Worm (Caenorhabditis elegans) whole organism, L1 larva: Measurements from ENCODE around the gene melo-1.

Experiments
- C16A3.4 ChIP-seq: fragments of 150-350 bp; optimal IDR thresholded peaks from 2 replicates; lab custom pipeline; 2014; ENCODE audit warnings: missing biosample characterization, missing genetic modification characterization
- F16B12.6 ChIP-seq: fragments of 150-350 bp; optimal IDR thresholded peaks from 2 replicates; lab custom pipeline; 2014; ENCODE audit warnings: missing biosample characterization, missing genetic modification characterization
- ama-1 ChIP-seq: fragments of 150-350 bp; optimal IDR thresholded peaks from 2 replicates; lab custom pipeline; 2014
- ceh-8 ChIP-seq: fragments of 200-800 bp; sonication (Bioruptor generic); optimal IDR thresholded peaks from 2 replicates; lab custom pipeline; 2018; ENCODE audit warnings: mild to moderate bottlenecking, missing genetic modification characterization, moderate library complexity, missing compliant biosample characterization
- dpl-1 ChIP-seq, 3 experiments: fragments of 150-350 bp in 2 of 3; sonication (generic microtip) in 1 of 3; optimal IDR thresholded peaks; 2 replicates each; lab custom pipeline; 2014 to 2017; ENCODE audit warnings: missing biosample characterization in 3 of 3, missing genetic modification characterization in 3 of 3, missing genetic modification reagents in 3 of 3
- dsc-1 ChIP-seq: sonication (generic microtip); optimal IDR thresholded peaks from 2 replicates; lab custom pipeline; 2016; ENCODE audit warnings: mild to moderate bottlenecking, missing genetic modification characterization, missing compliant biosample characterization
- efl-1 ChIP-seq, 4 experiments: fragments of 150-350 bp; optimal IDR thresholded peaks in 3 of 4; peaks in 1 of 4; 1 replicate in 1 of 4; 2 replicates in 3 of 4; lab custom pipeline; 2014; ENCODE audit warnings: missing biosample characterization in 2 of 4, missing genetic modification characterization in 2 of 4, missing genetic modification reagents in 2 of 4
- egl-27 ChIP-seq, 2 experiments: fragments of 150-350 bp in 1 of 2; sonication (generic microtip); optimal IDR thresholded peaks; 3 replicates each; lab custom pipeline; 2017 to 2018; ENCODE audit warnings: missing biosample characterization in 2 of 2, missing genetic modification characterization in 2 of 2, missing genetic modification reagents in 2 of 2
- elt-2 ChIP-seq: sonication (generic microtip); optimal IDR thresholded peaks from 2 replicates; lab custom pipeline; 2016; ENCODE audit warnings: missing genetic modification characterization, mild to moderate bottlenecking, inconsistent platforms, missing compliant biosample characterization, missing genetic modification reagents
- elt-3 ChIP-seq, 6 experiments: fragments of 150-350 bp in 1 of 6; sonication (generic microtip); optimal IDR thresholded peaks; 2 replicates each; lab custom pipeline; 2017 to 2018; ENCODE audit warnings: missing biosample characterization in 6 of 6, missing genetic modification characterization in 6 of 6, inconsistent platforms in 1 of 6
- fkh-4 ChIP-seq: sonication (generic microtip); optimal IDR thresholded peaks from 2 replicates; lab custom pipeline; 2016; ENCODE audit warnings: missing compliant biosample characterization, missing genetic modification characterization, borderline replicate concordance
- hpl-2 ChIP-seq: fragments of 150-350 bp; optimal IDR thresholded peaks from 2 replicates; lab custom pipeline; 2014; ENCODE audit warnings: missing biosample characterization, missing genetic modification reagents, missing genetic modification characterization
- irx-1 ChIP-seq: sonication (generic microtip); optimal IDR thresholded peaks from 2 replicates; lab custom pipeline; 2016; ENCODE audit warnings: missing genetic modification characterization, missing compliant biosample characterization
- isw-1 ChIP-seq: fragments of 200-800 bp; sonication (Bioruptor generic); IDR thresholded peaks from 2 replicates; pipeline ENCODE4 v1.3.6; 2022; ENCODE audit warnings: missing genetic modification characterization, missing compliant biosample characterization
- lin-13 ChIP-seq: fragments of 150-350 bp; optimal IDR thresholded peaks from 2 replicates; lab custom pipeline; 2014; ENCODE audit warnings: missing biosample characterization, missing genetic modification reagents, missing genetic modification characterization
- lsy-2 ChIP-seq, 2 experiments: fragments of 150-350 bp; optimal IDR thresholded peaks; 2 replicates each; lab custom pipeline; 2014; ENCODE audit warnings: missing biosample characterization in 2 of 2, missing genetic modification characterization in 2 of 2
- mab-9 ChIP-seq: fragments of 200-800 bp; sonication (Bioruptor generic); IDR thresholded peaks from 2 replicates; pipeline ENCODE4 v1.3.6; 2022; ENCODE audit warnings: missing genetic modification reagents, missing genetic modification characterization, missing compliant biosample characterization
- mep-1 ChIP-seq: fragments of 150-350 bp; optimal IDR thresholded peaks from 2 replicates; lab custom pipeline; 2014; ENCODE audit warnings: missing biosample characterization, missing genetic modification characterization
- nhr-11 ChIP-seq: fragments of 150-350 bp; optimal IDR thresholded peaks from 2 replicates; lab custom pipeline; 2014; ENCODE audit warnings: missing biosample characterization, missing genetic modification characterization
- nhr-19 ChIP-seq: fragments of 200-800 bp; sonication (Bioruptor generic); conservative IDR thresholded peaks from 2 replicates; pipeline ENCODE4 v1.3.6; 2022; ENCODE audit warnings: missing genetic modification characterization, missing compliant biosample characterization
- nhr-20 ChIP-seq: sonication (generic microtip); optimal IDR thresholded peaks from 2 replicates; lab custom pipeline; 2016; ENCODE audit warnings: mild to moderate bottlenecking, missing genetic modification characterization, missing compliant biosample characterization
- nhr-237 ChIP-seq: fragments of 150-350 bp; optimal IDR thresholded peaks from 2 replicates; lab custom pipeline; 2014; ENCODE audit warnings: missing biosample characterization, missing genetic modification characterization
- nhr-47 ChIP-seq: sonication (generic microtip); optimal IDR thresholded peaks from 2 replicates; lab custom pipeline; 2016; ENCODE audit warnings: mild to moderate bottlenecking, missing genetic modification characterization, moderate library complexity, missing compliant biosample characterization
- nhr-77 ChIP-seq: fragments of 150-350 bp; optimal IDR thresholded peaks from 2 replicates; lab custom pipeline; 2014; ENCODE audit warnings: missing biosample characterization, missing genetic modification characterization
- nhr-84 ChIP-seq: sonication (generic microtip); optimal IDR thresholded peaks from 2 replicates; lab custom pipeline; 2017; ENCODE audit warnings: missing biosample characterization, missing genetic modification characterization
- nhr-85 ChIP-seq: sonication (generic microtip); peaks from one replicate; lab custom pipeline; 2016; ENCODE audit warnings: missing genetic modification characterization, inconsistent platforms, missing compliant biosample characterization
- nhr-90 ChIP-seq: sonication (generic microtip); optimal IDR thresholded peaks from 2 replicates; lab custom pipeline; 2016; ENCODE audit warnings: mild to moderate bottlenecking, missing genetic modification characterization, missing compliant biosample characterization; ENCODE audit not compliant: poor library complexity
- pag-3 ChIP-seq: sonication (generic microtip); optimal IDR thresholded peaks from 2 replicates; lab custom pipeline; 2017; ENCODE audit warnings: missing genetic modification characterization, mild to moderate bottlenecking, missing compliant biosample characterization, antibody characterized with exemption, borderline replicate concordance; ENCODE audit not compliant: insufficient read depth
- pax-3 ChIP-seq: fragments of 200-800 bp; sonication (Bioruptor generic); optimal IDR thresholded peaks from 2 replicates; lab custom pipeline; 2018; ENCODE audit warnings: mild to moderate bottlenecking, missing genetic modification characterization, moderate library complexity, missing compliant biosample characterization
- snu-23 ChIP-seq: sonication (generic microtip); optimal IDR thresholded peaks from 2 replicates; lab custom pipeline; 2016; ENCODE audit warnings: missing genetic modification characterization, missing compliant biosample characterization
- tlp-1 ChIP-seq: fragments of 150-350 bp; optimal IDR thresholded peaks from 2 replicates; lab custom pipeline; 2014; ENCODE audit warnings: missing biosample characterization, missing genetic modification characterization
- unc-30 ChIP-seq: sonication (generic microtip); optimal IDR thresholded peaks from 2 replicates; lab custom pipeline; 2017; ENCODE audit warnings: missing biosample characterization, missing genetic modification characterization
- unc-86 ChIP-seq: sonication (generic microtip); optimal IDR thresholded peaks from 2 replicates; lab custom pipeline; 2016; ENCODE audit warnings: missing genetic modification characterization, missing compliant biosample characterization
- unc-98 ChIP-seq: fragments of 200-800 bp; sonication (Bioruptor generic); IDR thresholded peaks from 2 replicates; pipeline ENCODE4 v1.3.6; 2022; ENCODE audit warnings: missing genetic modification characterization, missing compliant biosample characterization
- zag-1 ChIP-seq: fragments of 150-350 bp; optimal IDR thresholded peaks from 2 replicates; lab custom pipeline; 2014; ENCODE audit warnings: missing biosample characterization, missing genetic modification characterization
- zip-4 ChIP-seq: fragments of 200-800 bp; sonication (Bioruptor generic); optimal IDR thresholded peaks from 2 replicates; lab custom pipeline; 2018; ENCODE audit warnings: mild to moderate bottlenecking, missing genetic modification characterization, moderate library complexity, missing compliant biosample characterization

melo-1 gene

DNA sequence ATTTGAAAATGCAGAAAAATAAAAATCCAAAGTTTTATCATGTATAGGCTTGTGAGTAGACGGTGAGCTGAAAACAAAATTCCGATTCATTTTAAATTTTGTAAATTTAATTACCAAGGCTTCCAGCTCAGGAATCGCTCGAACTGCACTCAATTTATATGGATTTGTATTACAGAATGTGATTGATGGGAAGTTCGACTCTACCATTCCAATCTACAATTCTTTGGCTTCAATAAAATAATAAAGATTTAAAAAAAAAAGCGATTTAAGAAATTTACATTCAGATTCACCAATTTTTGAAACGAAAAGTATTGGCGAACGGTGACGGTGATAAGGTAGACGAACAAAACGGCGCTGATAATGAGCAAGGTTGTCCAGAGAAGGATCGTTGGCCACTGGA is 16.2 kb upstream of the melo-1 start:
- no peak for TF ChIP-seq dsc-1 (tag; lab: Kevin White, UChicago)
- no peak for TF ChIP-seq pag-3 (tag; lab: Kevin White, UChicago)
- no peak for TF ChIP-seq efl-1 (optimal IDR thresholded peaks at IDR 0.05; lab: Kevin White, UChicago)
- peak in 1 of 2 experiments; percentile 42 for TF ChIP-seq efl-1 (GFP tag; optimal IDR thresholded peaks at IDR 0.05 in 1 of 2; lab: Kevin White, UChicago)
- TF ChIP-seq elt-2 (tag; lab: Kevin White, UChicago): no peak
- TF ChIP-seq zip-4 (GFP tag; lab: Kevin White, UChicago): no peak

DNA sequence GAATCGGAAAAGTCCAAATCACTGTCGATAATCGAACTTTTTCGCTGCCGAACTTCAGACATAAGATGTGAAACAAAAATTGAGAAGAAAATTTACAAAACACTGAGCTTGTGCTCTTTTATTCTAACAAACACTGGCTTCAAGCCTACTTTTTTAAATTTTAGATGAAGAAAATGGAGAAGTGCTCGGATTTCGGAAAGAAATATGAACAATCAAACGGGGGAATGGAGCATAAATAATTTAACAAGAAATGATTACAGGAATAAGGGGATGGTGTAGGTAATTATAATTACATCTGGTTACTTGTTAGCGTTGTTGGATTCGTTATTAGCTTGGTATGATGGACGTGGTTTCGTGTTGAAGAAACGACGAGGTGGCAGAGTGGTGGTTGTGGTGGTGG is 15.5 kb upstream of the melo-1 start, which contains the start of gene degl-1:
degl-1 (minus strand) TSS at position 101 of the 400 bp plus-strand sequence.
- TF ChIP-seq elt-3 (tag; optimal IDR thresholded peaks at IDR 0.05; lab: Kevin White, UChicago) (no peak), lsy-2 (tag; optimal IDR thresholded peaks at IDR 0.05; lab: Kevin White, UChicago) (no peak), nhr-77 (tag; lab: Kevin White, UChicago) (no peak), zag-1 (tag; lab: Kevin White, UChicago) (no peak), snu-23 (GFP tag; lab: Kevin White, UChicago) (no peak), efl-1 (optimal IDR thresholded peaks at IDR 0.05; lab: Kevin White, UChicago) (no peak), efl-1 (GFP tag; optimal IDR thresholded peaks at IDR 0.05 in 1 of 2; lab: Kevin White, UChicago) (no peak), mab-9 (GFP tag; lab: Robert Waterston, UW) (no peak), egl-27 (tag; optimal IDR thresholded peaks at IDR 0.05; lab: Kevin White, UChicago) (no peak), nhr-11 (tag; lab: Kevin White, UChicago) (no peak), nhr-19 (no peak), tlp-1 (tag; lab: Kevin White, UChicago) (no peak), nhr-85 (tag; lab: Kevin White, UChicago) (no peak), ama-1 (lab: Kevin White, UChicago) (no peak), lin-13 (no peak), nhr-90 (tag; lab: Kevin White, UChicago) (no peak), nhr-20 (tag; lab: Kevin White, UChicago) (no peak)

DNA sequence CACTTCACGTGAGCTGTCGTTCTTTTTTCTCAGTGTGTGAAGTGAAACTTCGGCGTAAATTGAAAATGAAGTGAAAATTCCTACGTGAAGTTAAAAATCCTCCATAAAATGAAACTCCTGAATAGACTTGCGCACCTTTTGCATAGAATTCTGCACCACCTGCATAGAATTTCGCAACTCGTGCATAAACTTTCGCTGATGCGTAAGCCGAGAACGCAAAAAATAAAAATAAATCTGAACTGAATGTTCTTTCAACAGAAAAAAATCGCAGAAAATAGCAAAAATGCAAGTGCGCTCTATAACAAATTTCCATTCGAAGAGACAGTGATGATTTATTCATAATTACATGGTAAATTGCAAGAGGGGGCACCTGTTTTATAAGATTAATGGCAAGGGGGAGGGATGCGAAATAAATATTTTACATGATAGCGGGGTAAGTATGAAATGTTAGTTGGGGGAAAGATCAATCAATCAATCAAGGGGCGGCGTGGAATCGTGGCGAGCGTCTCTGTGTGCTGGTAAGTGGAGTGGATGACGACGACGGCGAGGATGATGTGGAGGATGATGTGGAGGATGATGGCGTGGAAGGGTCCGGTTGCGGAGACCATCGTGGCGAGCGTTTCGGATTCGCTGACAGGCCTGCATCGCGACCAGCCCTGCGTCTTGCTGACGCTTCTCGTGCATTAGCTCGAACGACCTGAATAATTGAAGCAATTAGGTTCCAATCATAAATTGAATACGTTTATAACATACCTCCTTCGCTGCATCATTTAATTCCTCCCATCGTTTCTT is 13.4 kb upstream of the melo-1 start, which contains the start of gene Y57G11C.36:
Y57G11C.36 (minus strand) TSS at position 502 of the 792 bp plus-strand sequence.
- TF ChIP-seq dpl-1 (GFP tag; optimal IDR thresholded peaks at IDR 0.05; lab: Kevin White, UChicago) (peak in 1 of 3 experiments; percentile 10), F16B12.6 (tag; lab: Kevin White, UChicago) (no peak), mep-1 (no peak), ceh-8 (no peak), elt-3 (tag; optimal IDR thresholded peaks at IDR 0.05; lab: Kevin White, UChicago) (no peak), isw-1 (GFP tag; lab: Robert Waterston, UW) (no peak), C16A3.4 (tag; lab: Kevin White, UChicago) (no peak), efl-1 (optimal IDR thresholded peaks at IDR 0.05; lab: Kevin White, UChicago) (no peak), efl-1 (GFP tag; optimal IDR thresholded peaks at IDR 0.05 in 1 of 2; lab: Kevin White, UChicago) (peak in 1 of 2 experiments; percentile 60), nhr-47 (tag; lab: Kevin White, UChicago) (no peak), hpl-2 (GFP tag; lab: Kevin White, UChicago) (no peak), unc-98 (GFP tag; lab: Robert Waterston, UW) (no peak), nhr-237 (tag; lab: Kevin White, UChicago) (no peak), pax-3 (no peak), unc-86 (tag; lab: Kevin White, UChicago) (peak; percentile 68), irx-1 (tag; lab: Kevin White, UChicago) (no peak), fkh-4 (tag; lab: Kevin White, UChicago) (no peak), unc-30 (tag; lab: Kevin White, UChicago) (no peak), nhr-84 (tag; lab: Kevin White, UChicago) (no peak), nhr-19 (no peak), nhr-20 (tag; lab: Kevin White, UChicago) (no peak)
